Worm (Caenorhabditis elegans) whole organism, young adult: Measurements from ENCODE around the gene adh-1.
A peak's percentile ranks its signal among the peaks of the same experiment; 100 is the strongest.

Experiments used
- B0019.2 ChIP-seq: fragments of 200-800 bp; sonication (Bioruptor generic); conservative IDR thresholded peaks from 2 replicates; pipeline ENCODE4 v1.3.6; 2022; ENCODE audit warnings: missing genetic modification reagents, missing genetic modification characterization, missing compliant biosample characterization
- B0261.1 ChIP-seq: sonication (generic microtip); optimal IDR thresholded peaks from 2 replicates; lab custom pipeline; 2016; ENCODE audit warnings: mild to moderate bottlenecking, missing genetic modification characterization, moderate library complexity, missing compliant biosample characterization
- B0336.3 ChIP-seq: fragments of 200-800 bp; sonication (Bioruptor generic); IDR thresholded peaks from 2 replicates; pipeline ENCODE4 v1.3.6; 2022; ENCODE audit warnings: missing genetic modification characterization, missing compliant biosample characterization
- F10E7.11 ChIP-seq: sonication (generic microtip); optimal IDR thresholded peaks from 2 replicates; lab custom pipeline; 2017; ENCODE audit warnings: mild to moderate bottlenecking, missing genetic modification characterization, moderate library complexity, missing compliant biosample characterization
- F23B12.7 ChIP-seq: sonication (generic microtip); optimal IDR thresholded peaks from 2 replicates; lab custom pipeline; 2017; ENCODE audit warnings: missing genetic modification characterization, mild to moderate bottlenecking, missing compliant biosample characterization, antibody characterized with exemption, moderate library complexity; ENCODE audit not compliant: insufficient read depth
- F33H1.4 ChIP-seq: fragments of 200-800 bp; sonication (Bioruptor generic); IDR thresholded peaks from 2 replicates; pipeline ENCODE4 v1.3.6; 2022; ENCODE audit warnings: missing genetic modification reagents, missing genetic modification characterization, missing compliant biosample characterization
- F37B4.10 ChIP-seq: fragments of 200-800 bp; sonication (Bioruptor generic); IDR thresholded peaks from 2 replicates; pipeline ENCODE4 v1.3.6; 2022; ENCODE audit warnings: missing genetic modification characterization, missing compliant biosample characterization
- F39B2.1 ChIP-seq: fragments of 200-800 bp; sonication (Bioruptor generic); IDR thresholded peaks from 2 replicates; pipeline ENCODE4 v1.3.6; 2022; ENCODE audit warnings: missing genetic modification reagents, missing genetic modification characterization, missing compliant biosample characterization
- F55B11.4 ChIP-seq: sonication (generic microtip); optimal IDR thresholded peaks from 2 replicates; lab custom pipeline; 2016; ENCODE audit warnings: missing compliant biosample characterization, missing genetic modification characterization, borderline replicate concordance; ENCODE audit not compliant: insufficient read depth
- K12H6.12 ChIP-seq: fragments of 200-800 bp; sonication (Bioruptor generic); optimal IDR thresholded peaks from 2 replicates; lab custom pipeline; 2018; ENCODE audit warnings: mild to moderate bottlenecking, missing genetic modification characterization, missing compliant biosample characterization
- Y53F4B.3 ChIP-seq: fragments of 200-800 bp; sonication (Bioruptor generic); IDR thresholded peaks from 2 replicates; pipeline ENCODE4 v1.3.6; 2022; ENCODE audit warnings: missing genetic modification reagents, missing genetic modification characterization, missing compliant biosample characterization
- aptf-2 ChIP-seq: fragments of 200-800 bp; sonication (Bioruptor generic); conservative IDR thresholded peaks from 2 replicates; pipeline ENCODE4 v1.3.6; 2022; ENCODE audit warnings: missing genetic modification reagents, missing genetic modification characterization, missing compliant biosample characterization
- aptf-3 ChIP-seq: fragments of 200-800 bp; sonication (Bioruptor generic); IDR thresholded peaks from 2 replicates; pipeline ENCODE4 v1.3.6; 2022; ENCODE audit warnings: missing genetic modification characterization, missing compliant biosample characterization
- atf-7 ChIP-seq: sonication (generic microtip); optimal IDR thresholded peaks from 2 replicates; lab custom pipeline; 2017; ENCODE audit warnings: mild to moderate bottlenecking, missing genetic modification characterization, missing compliant biosample characterization
- athp-1 ChIP-seq: sonication (generic microtip); optimal IDR thresholded peaks from 2 replicates; lab custom pipeline; 2017; ENCODE audit warnings: mild to moderate bottlenecking, missing genetic modification characterization, missing compliant biosample characterization
- attf-5 ChIP-seq: fragments of 200-800 bp; sonication (Bioruptor generic); optimal IDR thresholded peaks from 2 replicates; lab custom pipeline; 2018; ENCODE audit warnings: mild to moderate bottlenecking, missing genetic modification characterization, missing compliant biosample characterization
- bed-2 ChIP-seq: fragments of 200-800 bp; sonication (Bioruptor generic); IDR thresholded peaks from 2 replicates; pipeline ENCODE4 v1.3.6; 2022; ENCODE audit warnings: missing genetic modification reagents, missing genetic modification characterization, missing compliant biosample characterization
- cebp-1 ChIP-seq, 2 experiments: fragments of 200-800 bp in 1 of 2; sonication (Bioruptor generic) in 1 of 2; sonication (generic microtip) in 1 of 2; IDR thresholded peaks in 1 of 2; optimal IDR thresholded peaks in 1 of 2; 2 replicates each; pipeline versions ENCODE4 v1.3.6 to Lab custom; 2017 to 2022; ENCODE audit warnings: missing compliant biosample characterization in 2 of 2, missing genetic modification characterization in 2 of 2, mild to moderate bottlenecking in 1 of 2, missing genetic modification reagents in 1 of 2, moderate library complexity in 1 of 2
- ceh-100 ChIP-seq: fragments of 200-800 bp; sonication (Bioruptor generic); IDR thresholded peaks from 2 replicates; pipeline ENCODE4 v1.3.6; 2022; ENCODE audit warnings: missing genetic modification reagents, missing genetic modification characterization, missing compliant biosample characterization
- ceh-79 ChIP-seq: sonication (generic microtip); optimal IDR thresholded peaks from 2 replicates; lab custom pipeline; 2017; ENCODE audit warnings: mild to moderate bottlenecking, missing genetic modification characterization, missing compliant biosample characterization
- dpl-1 ChIP-seq: fragments of 150-350 bp; optimal IDR thresholded peaks from 2 replicates; lab custom pipeline; 2014; ENCODE audit warnings: missing biosample characterization, missing genetic modification reagents, missing genetic modification characterization
- ets-4 ChIP-seq: fragments of 200-800 bp; sonication (Bioruptor generic); optimal IDR thresholded peaks from 2 replicates; lab custom pipeline; 2018; ENCODE audit warnings: mild to moderate bottlenecking, missing genetic modification characterization, missing compliant biosample characterization
- fkh-3 ChIP-seq: sonication (generic microtip); optimal IDR thresholded peaks from 2 replicates; lab custom pipeline; 2016; ENCODE audit warnings: mild to moderate bottlenecking, missing genetic modification characterization, missing compliant biosample characterization
- gei-17 ChIP-seq: fragments of 200-800 bp; sonication (Bioruptor generic); optimal IDR thresholded peaks from 2 replicates; lab custom pipeline; 2018; ENCODE audit warnings: mild to moderate bottlenecking, missing genetic modification characterization, missing compliant biosample characterization
- hmg-1.2 ChIP-seq: fragments of 200-800 bp; sonication (Bioruptor generic); IDR thresholded peaks from 2 replicates; pipeline ENCODE4 v1.3.6; 2022; ENCODE audit warnings: missing genetic modification reagents, missing genetic modification characterization, missing compliant biosample characterization
- hsf-1 ChIP-seq: fragments of 200-800 bp; sonication (Bioruptor generic); IDR thresholded peaks from 2 replicates; pipeline ENCODE4 v1.3.6; 2022; ENCODE audit warnings: missing genetic modification reagents, missing genetic modification characterization, missing compliant biosample characterization
- let-526 ChIP-seq: fragments of 200-800 bp; sonication (Bioruptor generic); IDR thresholded peaks from 2 replicates; pipeline ENCODE4 v1.3.6; 2022; ENCODE audit warnings: missing genetic modification reagents, missing genetic modification characterization, missing compliant biosample characterization
- lir-1 ChIP-seq: fragments of 200-800 bp; sonication (Bioruptor generic); conservative IDR thresholded peaks from 2 replicates; pipeline ENCODE4 v1.3.6; 2022; ENCODE audit warnings: missing genetic modification reagents, missing genetic modification characterization, missing compliant biosample characterization
- madf-3 ChIP-seq: fragments of 200-800 bp; sonication (Bioruptor generic); IDR thresholded peaks from 2 replicates; pipeline ENCODE4 v1.3.6; 2022; ENCODE audit warnings: missing genetic modification reagents, missing genetic modification characterization, missing compliant biosample characterization
- madf-6 ChIP-seq: fragments of 200-800 bp; sonication (Bioruptor generic); IDR thresholded peaks from 2 replicates; pipeline ENCODE4 v1.3.6; 2022; ENCODE audit warnings: missing genetic modification reagents, missing genetic modification characterization, missing compliant biosample characterization
- madf-8 ChIP-seq: fragments of 200-800 bp; sonication (Bioruptor generic); conservative IDR thresholded peaks from 2 replicates; pipeline ENCODE4 v1.3.6; 2022; ENCODE audit warnings: missing genetic modification reagents, missing genetic modification characterization, missing compliant biosample characterization
- mcd-1 ChIP-seq: fragments of 200-800 bp; sonication (Bioruptor generic); IDR thresholded peaks from 2 replicates; pipeline ENCODE4 v1.3.6; 2022; ENCODE audit warnings: missing genetic modification reagents, missing genetic modification characterization, missing compliant biosample characterization
- mes-4 ChIP-seq: sonication (generic microtip); optimal IDR thresholded peaks from 2 replicates; lab custom pipeline; 2016; ENCODE audit warnings: missing genotype, missing genetic modification characterization, missing compliant biosample characterization
- nhr-179 ChIP-seq: sonication (generic microtip); optimal IDR thresholded peaks from 2 replicates; lab custom pipeline; 2016; ENCODE audit warnings: mild to moderate bottlenecking, missing genetic modification characterization, missing compliant biosample characterization
- nhr-80 ChIP-seq: sonication (generic microtip); optimal IDR thresholded peaks from 2 replicates; lab custom pipeline; 2016; ENCODE audit warnings: missing genetic modification characterization, missing compliant biosample characterization
- nhr-90 ChIP-seq: sonication (generic microtip); optimal IDR thresholded peaks from 2 replicates; lab custom pipeline; 2016; ENCODE audit warnings: missing genotype, mild to moderate bottlenecking, missing genetic modification characterization, missing compliant biosample characterization
- pbrm-1 ChIP-seq: fragments of 200-800 bp; sonication (Bioruptor generic); IDR thresholded peaks from 2 replicates; pipeline ENCODE4 v1.3.6; 2022; ENCODE audit warnings: missing genetic modification reagents, missing genetic modification characterization, missing compliant biosample characterization
- snpc-3.4 ChIP-seq: sonication (generic microtip); optimal IDR thresholded peaks from 2 replicates; lab custom pipeline; 2017; ENCODE audit warnings: missing genetic modification characterization, mild to moderate bottlenecking, missing compliant biosample characterization, antibody characterized with exemption, moderate library complexity, missing genotype, missing genetic modification reagents
- tbx-9 ChIP-seq: sonication (generic microtip); optimal IDR thresholded peaks from 2 replicates; lab custom pipeline; 2016; ENCODE audit warnings: borderline replicate concordance, missing genetic modification characterization, inconsistent platforms, missing compliant biosample characterization
- tlf-1 ChIP-seq: fragments of 200-800 bp; sonication (Bioruptor generic); optimal IDR thresholded peaks from 2 replicates; lab custom pipeline; 2018; ENCODE audit warnings: mild to moderate bottlenecking, missing genetic modification characterization, missing compliant biosample characterization
- xnd-1 ChIP-seq: sonication (generic microtip); optimal IDR thresholded peaks from 2 replicates; lab custom pipeline; 2016; ENCODE audit warnings: missing genotype, missing genetic modification reagents, missing genetic modification characterization, missing compliant biosample characterization
- zfh-2 ChIP-seq: fragments of 200-800 bp; sonication (Bioruptor generic); conservative IDR thresholded peaks from 2 replicates; pipeline ENCODE4 v1.3.6; 2022; ENCODE audit warnings: missing genetic modification reagents, missing genetic modification characterization, missing compliant biosample characterization
- ztf-28 ChIP-seq: fragments of 200-800 bp; sonication (Bioruptor generic); IDR thresholded peaks from 2 replicates; pipeline ENCODE4 v1.3.6; 2022; ENCODE audit warnings: missing genetic modification reagents, missing genetic modification characterization, missing compliant biosample characterization

adh-1 gene

ce11 chrV:11891143-11891862, 3.3 kb downstream of the adh-1 start, which contains the start of the genes sodh-2 and srx-76:
sodh-2 (minus strand) TSS chrV:11891243.
srx-76 (plus strand) TSS chrV:11891812.
- TF ChIP-seq aptf-3 (GFP tag; lab: Robert Waterston, UW) (no peak), F37B4.10 (GFP tag; lab: Robert Waterston, UW) (no peak), Y53F4B.3 (GFP tag; lab: Robert Waterston, UW) (no peak), nhr-80 (tag; lab: Kevin White, UChicago) (no peak), nhr-179 (tag; lab: Kevin White, UChicago) (no peak), ceh-100 (GFP tag; lab: Robert Waterston, UW) (no peak), B0261.1 (tag; lab: Kevin White, UChicago) (no peak), madf-6 (GFP tag; lab: Robert Waterston, UW) (no peak), B0336.3 (GFP tag; lab: Robert Waterston, UW) (no peak), lir-1 (GFP tag; lab: Robert Waterston, UW) (no peak), tlf-1 (GFP tag; lab: Kevin White, UChicago) (no peak), zfh-2 (GFP tag; lab: Robert Waterston, UW) (no peak), fkh-3 (tag; lab: Kevin White, UChicago) (no peak), K12H6.12 (no peak)
- TF ChIP-seq, all 124 proteins: peak for 0

ce11 chrV:11893975-11894374, 5.9 kb downstream of the adh-1 start, which contains the start of gene K12G11.6:
K12G11.6 (plus strand) TSS chrV:11894331.
- no peak for TF ChIP-seq F10E7.11 (tag; lab: Kevin White, UChicago)
- TF ChIP-seq gei-17 (GFP tag; lab: Kevin White, UChicago), result no peak
- TF ChIP-seq F39B2.1 (GFP tag; lab: Robert Waterston, UW), result no peak
- no peak for TF ChIP-seq ztf-28 (GFP tag; lab: Robert Waterston, UW)
- TF ChIP-seq let-526 (GFP tag; lab: Robert Waterston, UW), result no peak
- TF ChIP-seq B0019.2 (GFP tag; lab: Robert Waterston, UW), result no peak
- TF ChIP-seq nhr-90 (tag; lab: Kevin White, UChicago), result no peak
- no peak for TF ChIP-seq F23B12.7 (tag; lab: Kevin White, UChicago)
- TF ChIP-seq tlf-1 (GFP tag; lab: Kevin White, UChicago), result no peak
- no peak for TF ChIP-seq atf-7 (tag; lab: Kevin White, UChicago)
- TF ChIP-seq tbx-9 (tag; lab: Kevin White, UChicago), result no peak
- TF ChIP-seq pbrm-1 (GFP tag; lab: Robert Waterston, UW), result no peak
- no peak for TF ChIP-seq snpc-3.4 (tag; lab: Kevin White, UChicago)
- no peak for TF ChIP-seq ceh-79 (tag; lab: Kevin White, UChicago)
- TF ChIP-seq mes-4 (tag; lab: Kevin White, UChicago), result no peak
- TF ChIP-seq madf-3 (GFP tag; lab: Robert Waterston, UW), result no peak

ce11 chrV:11896322-11896898, 8.4 kb downstream of the adh-1 start:
- 0 out of 2 replicates have a peak, but pooled peaks have one; percentile 39 for TF ChIP-seq ztf-28 (GFP tag; lab: Robert Waterston, UW)
- TF ChIP-seq xnd-1 (tag; lab: Kevin White, UChicago), result peak; percentile 53
- peak; percentile 76 for TF ChIP-seq madf-8
- no peak for TF ChIP-seq F33H1.4 (GFP tag; lab: Robert Waterston, UW)
- peak; percentile 48; the same call in 1 of the 2 replicates for TF ChIP-seq mcd-1 (GFP tag; lab: Robert Waterston, UW)
- TF ChIP-seq attf-5 (GFP tag; lab: Kevin White, UChicago), result peak; percentile 53
- no peak for TF ChIP-seq cebp-1 (GFP tag; IDR thresholded peaks at IDR 0.05; lab: Robert Waterston, UW)
- peak; percentile 45 for TF ChIP-seq cebp-1 (tag; optimal IDR thresholded peaks at IDR 0.05; lab: Kevin White, UChicago)
- 0 out of 2 replicates have a peak, but pooled peaks have one; percentile 17 for TF ChIP-seq aptf-2 (GFP tag; lab: Robert Waterston, UW)
- no peak for TF ChIP-seq F55B11.4 (tag; lab: Kevin White, UChicago)
- TF ChIP-seq bed-2, result 0 out of 2 replicates have a peak, but pooled peaks have one; percentile 14
- no peak for TF ChIP-seq ets-4
- no peak for TF ChIP-seq athp-1
- TF ChIP-seq B0336.3 (GFP tag; lab: Robert Waterston, UW), result peak; percentile 43; the same call in 1 of the 2 replicates
- TF ChIP-seq nhr-80 (tag; lab: Kevin White, UChicago), result peak; percentile 62
- peak; percentile 62; the same call in 1 of the 2 replicates for TF ChIP-seq hsf-1 (GFP tag; lab: Robert Waterston, UW)
- TF ChIP-seq hmg-1.2 (GFP tag; lab: Robert Waterston, UW), result peak; percentile 40
- peak; percentile 52 for TF ChIP-seq dpl-1 (GFP tag; lab: Kevin White, UChicago)
